Fruit fly (Drosophila melanogaster): ENCODE data around the gene grp.
A peak's percentile ranks its signal among the peaks of the same experiment; 100 is the strongest.

Gene grp

dm6 chr2L:16637335-16637734 is 42.5 kb upstream of the grp start (continued):
- TF ChIP-seq slbo (GFP tag; IDR thresholded peaks at IDR 0.05) (no peak), pnt (GFP tag; optimal IDR thresholded peaks at IDR 0.05) (no peak), br (optimal IDR thresholded peaks at IDR 0.05) (no peak)

dm6 chr2L:16638349-16638748 is 41.5 kb upstream of the grp start:
- no peak for TF ChIP-seq esg (GFP tag; conservative IDR thresholded peaks at IDR 0.05)
- TF ChIP-seq CG14860 (GFP tag; IDR thresholded peaks at IDR 0.05; ENCODE audit: partially characterized antibody) = 0 out of 3 replicates have a peak, but pooled peaks have one; percentile 25

dm6 chr2L:16640846-16641245 is 39.0 kb upstream of the grp start:
- no peak for TF ChIP-seq Sox100B (GFP tag; optimal IDR thresholded peaks at IDR 0.05)
- no peak for TF ChIP-seq ERR (GFP tag; optimal IDR thresholded peaks at IDR 0.05)
- no peak for TF ChIP-seq CG4617 (GFP tag; optimal IDR thresholded peaks at IDR 0.05; ENCODE audit: borderline replicate concordance)
- no peak for TF ChIP-seq CG11504 (tag; optimal IDR thresholded peaks at IDR 0.05)
- no peak for TF ChIP-seq CG7745 (tag; optimal IDR thresholded peaks at IDR 0.05)

dm6 chr2L:16643445-16643844 is 36.4 kb upstream of the grp start:
- no peak for TF ChIP-seq row (GFP tag; IDR thresholded peaks at IDR 0.05)
- TF ChIP-seq sens (GFP tag) = peak; percentile 46
- TF ChIP-seq dm (GFP tag; optimal IDR thresholded peaks at IDR 0.05) = no peak
- peak; percentile 88 for TF ChIP-seq CG6654 (GFP tag; optimal IDR thresholded peaks at IDR 0.05)
- TF ChIP-seq ac (GFP tag; optimal IDR thresholded peaks at IDR 0.05) = peak; percentile 8
- TF ChIP-seq danr (GFP tag; IDR thresholded peaks at IDR 0.05) = no peak
- TF ChIP-seq Med (GFP tag) = no peak
- peak; percentile 56 for TF ChIP-seq cad (GFP tag; optimal IDR thresholded peaks at IDR 0.05)
- no peak for TF ChIP-seq CG7987 (GFP tag; optimal IDR thresholded peaks at IDR 0.05)
- TF ChIP-seq pan (optimal IDR thresholded peaks at IDR 0.05) = no peak
- no peak for TF ChIP-seq pan (GFP tag; optimal IDR thresholded peaks at IDR 0.05 in 1 of 2, IDR thresholded peaks at IDR 0.05 in 1 of 2)
- TF ChIP-seq CG2202 (tag; optimal IDR thresholded peaks at IDR 0.05) = no peak
- TF ChIP-seq CG32767 (GFP tag; IDR thresholded peaks at IDR 0.05) = no peak
- no peak for TF ChIP-seq ranshi (GFP tag; IDR thresholded peaks at IDR 0.05)
- TF ChIP-seq E2f2 (GFP tag; IDR thresholded peaks at IDR 0.05) = no peak

dm6 chr2L:16643961-16644360 is 35.9 kb upstream of the grp start:
- TF ChIP-seq bbx (GFP tag; IDR thresholded peaks at IDR 0.05; ENCODE audit: partially characterized antibody) (no peak), CG6654 (GFP tag; optimal IDR thresholded peaks at IDR 0.05) (no peak), CG13296 (GFP tag; optimal IDR thresholded peaks at IDR 0.05) (peak; percentile 59), psq (GFP tag; optimal IDR thresholded peaks at IDR 0.05) (peak; percentile 6), CG15514 (GFP tag; optimal IDR thresholded peaks at IDR 0.05) (peak; percentile 53), dpn (GFP tag; optimal IDR thresholded peaks at IDR 0.05) (peak in 1 of 2 experiments; percentile 65), ro (GFP tag; IDR thresholded peaks at IDR 0.05) (no peak), Camta (GFP tag; optimal IDR thresholded peaks at IDR 0.05) (peak; percentile 14), CG31365 (tag; optimal IDR thresholded peaks at IDR 0.05) (no peak), tgo (GFP tag; IDR thresholded peaks at IDR 0.05) (peak; percentile 47; the same call in 2 of the 3 replicates), gsb-n (tag; optimal IDR thresholded peaks at IDR 0.05) (peak; percentile 50), Bdp1 (GFP tag; optimal IDR thresholded peaks at IDR 0.05) (peak; percentile 0), CG7745 (tag; optimal IDR thresholded peaks at IDR 0.05) (no peak), Bgb (GFP tag; IDR thresholded peaks at IDR 0.05; ENCODE audit: partially characterized antibody) (no peak), D19B (GFP tag; optimal IDR thresholded peaks at IDR 0.05) (peak; percentile 36), fd3F (GFP tag; optimal IDR thresholded peaks at IDR 0.05) (peak; percentile 24), emc (GFP tag; optimal IDR thresholded peaks at IDR 0.05) (no peak), Aef1 (GFP tag; IDR thresholded peaks at IDR 0.05) (no peak), Gug (GFP tag; IDR thresholded peaks at IDR 0.05) (no peak; the same call in 3 of the 4 replicates), al (GFP tag; IDR thresholded peaks at IDR 0.05) (peak; percentile 30; the same call in 1 of the 2 replicates), GATAe (GFP tag; conservative IDR thresholded peaks at IDR 0.05) (no peak), Neu2 (GFP tag; optimal IDR thresholded peaks at IDR 0.05; ENCODE audit: borderline replicate concordance) (no peak), bigmax (GFP tag; optimal IDR thresholded peaks at IDR 0.05) (no peak), luna (GFP tag; optimal IDR thresholded peaks at IDR 0.05) (no peak)
